Fruit fly (Drosophila melanogaster) whole organism, adult: Measurements from ENCODE around the gene skd.

ENCODE experiments used
- CG1620 ChIP-seq: fragments of 200-800 bp; sonication (Bioruptor generic); optimal IDR thresholded peaks from 2 replicates; lab custom pipeline; 2016; ENCODE audit warnings: missing biosample characterization, missing genetic modification characterization
- Crg-1 ChIP-seq: fragments of 200-800 bp; sonication (Bioruptor generic); optimal IDR thresholded peaks from 2 replicates; lab custom pipeline; 2016; ENCODE audit warnings: missing biosample characterization, missing genetic modification characterization
- Hr96 ChIP-seq: fragments of 200-800 bp; sonication (Bioruptor generic); optimal IDR thresholded peaks from 2 replicates; lab custom pipeline; 2016; ENCODE audit warnings: missing biosample characterization, missing genetic modification characterization
- bab1 ChIP-seq: fragments of 200-800 bp; sonication (Bioruptor generic); optimal IDR thresholded peaks from 3 replicates; lab custom pipeline; 2019; ENCODE audit warnings: missing biosample characterization, mild to moderate bottlenecking, missing genetic modification characterization, moderate library complexity
- cic ChIP-seq: fragments of 200-800 bp; sonication (Bioruptor generic); optimal IDR thresholded peaks from 2 replicates; lab custom pipeline; 2017; ENCODE audit warnings: missing biosample characterization, mild to moderate bottlenecking, missing genetic modification characterization, moderate library complexity
- cnc ChIP-seq, 2 experiments: fragments of >200 bp; optimal IDR thresholded peaks; 2 replicates each; lab custom pipeline; 2017
- kay ChIP-seq: fragments of 200-800 bp; sonication (Bioruptor generic); peaks from one replicate; lab custom pipeline; 2016; ENCODE audit warnings: missing biosample characterization, missing genetic modification characterization, borderline replicate concordance
- ovo ChIP-seq: fragments of 200-800 bp; sonication (Bioruptor generic); optimal IDR thresholded peaks from 2 replicates; lab custom pipeline; 2016; ENCODE audit warnings: missing biosample characterization, missing genetic modification characterization
- toe ChIP-seq: fragments of 200-800 bp; sonication (Bioruptor generic); optimal IDR thresholded peaks from 2 replicates; lab custom pipeline; 2016; ENCODE audit warnings: missing biosample characterization, missing genetic modification characterization

- TF ChIP-seq cnc (optimal IDR thresholded peaks at IDR 0.05; lab: Kevin White, UChicago), result no peak
- TF ChIP-seq bab1, result no peak
- no peak for TF ChIP-seq CG1620 (GFP tag; lab: Kevin White, UChicago)
- no peak for TF ChIP-seq ovo (GFP tag; lab: Kevin White, UChicago)
- no peak for TF ChIP-seq cic
- no peak for TF ChIP-seq Hr96 (GFP tag; lab: Kevin White, UChicago)
- no peak for TF ChIP-seq Crg-1
- no peak for TF ChIP-seq toe (GFP tag; lab: Kevin White, UChicago)
- no peak for TF ChIP-seq kay (GFP tag; lab: Kevin White, UChicago)
Measured at dm6 chr3L:21013465-21013864, 13.8 kb downstream of the skd start.
